Fruit fly (Drosophila melanogaster) whole organism, embryonic: ENCODE measurements around the gene CG16798.

ENCODE experiments used
- CG10654 ChIP-seq: fragments of 200-800 bp; sonication (Bioruptor generic); optimal IDR thresholded peaks from 2 replicates; lab custom pipeline; 2016; ENCODE audit warnings: missing biosample characterization, missing genetic modification characterization
- CG11085 ChIP-seq: fragments of 200-800 bp; sonication (Bioruptor generic); IDR thresholded peaks from 2 replicates; pipeline ENCODE4 v1.3.6; 2022; ENCODE audit warnings: missing biosample characterization, missing genetic modification characterization
- CG12391 ChIP-seq: fragments of 200-800 bp; sonication (Bioruptor generic); optimal IDR thresholded peaks from 3 replicates; lab custom pipeline; 2018; ENCODE audit warnings: missing biosample characterization, mild to moderate bottlenecking, missing genetic modification characterization, moderate library complexity
- CG13894 ChIP-seq: fragments of 200-800 bp; sonication (Bioruptor generic); optimal IDR thresholded peaks from 3 replicates; lab custom pipeline; 2018; ENCODE audit warnings: missing biosample characterization, mild to moderate bottlenecking, missing genetic modification characterization, moderate library complexity
- CG14710 ChIP-seq: fragments of 200-800 bp; sonication (Bioruptor generic); optimal IDR thresholded peaks from 3 replicates; lab custom pipeline; 2019; ENCODE audit warnings: missing biosample characterization, mild to moderate bottlenecking, missing genetic modification characterization, moderate library complexity
- CG4282 ChIP-seq: fragments of 200-800 bp; sonication (Bioruptor generic); optimal IDR thresholded peaks from 2 replicates; lab custom pipeline; 2016; ENCODE audit warnings: missing biosample characterization, missing genetic modification characterization
- CG4730 ChIP-seq: fragments of 200-800 bp; sonication (Bioruptor generic); IDR thresholded peaks from 2 replicates; pipeline ENCODE4 v1.3.6; 2022; ENCODE audit warnings: missing biosample characterization, missing genetic modification characterization
- Chrac-16 ChIP-seq: fragments of 200-800 bp; sonication (Bioruptor generic); optimal IDR thresholded peaks from 3 replicates; lab custom pipeline; 2016; ENCODE audit warnings: missing biosample characterization, missing genetic modification characterization
- Ets97D ChIP-seq: fragments of 200-800 bp; sonication (Bioruptor generic); optimal IDR thresholded peaks from 3 replicates; lab custom pipeline; 2016; ENCODE audit warnings: missing biosample characterization, missing genetic modification characterization
- Kr ChIP-seq: fragments of 200-800 bp; sonication (Bioruptor generic); optimal IDR thresholded peaks from 2 replicates; lab custom pipeline; 2017; ENCODE audit warnings: missing biosample characterization, mild to moderate bottlenecking, missing genetic modification characterization
- grn ChIP-seq: fragments of 200-800 bp; sonication (Bioruptor generic); optimal IDR thresholded peaks from 3 replicates; lab custom pipeline; 2017; ENCODE audit warnings: missing biosample characterization, missing genetic modification characterization
- pum ChIP-seq: fragments of 200-800 bp; sonication (Bioruptor generic); optimal IDR thresholded peaks from 2 replicates; lab custom pipeline; 2016; ENCODE audit warnings: missing biosample characterization, missing genetic modification characterization
- zf30C ChIP-seq: fragments of 200-800 bp; sonication (Bioruptor generic); optimal IDR thresholded peaks from 3 replicates; lab custom pipeline; 2018; ENCODE audit warnings: missing biosample characterization, mild to moderate bottlenecking, missing genetic modification characterization

dm6 chr2L:20328569-20328968 lies 53.6 kb downstream of the CG16798 start:
- TF ChIP-seq pum (GFP tag; lab: Kevin White, UChicago) = no peak
- TF ChIP-seq Chrac-16 = no peak
- no peak for TF ChIP-seq CG4730 (GFP tag; lab: Robert Waterston, UW)
- no peak for TF ChIP-seq CG11085
- TF ChIP-seq CG13894 (tag; lab: Kevin White, UChicago) = no peak
- no peak for TF ChIP-seq CG10654 (GFP tag; lab: Kevin White, UChicago)
- no peak for TF ChIP-seq CG12391 (tag; lab: Kevin White, UChicago)
- no peak for TF ChIP-seq grn (GFP tag; lab: Kevin White, UChicago)
- no peak for TF ChIP-seq CG14710
- TF ChIP-seq CG4282 (GFP tag; lab: Kevin White, UChicago) = no peak
- no peak for TF ChIP-seq zf30C (GFP tag; lab: Kevin White, UChicago)
- no peak for TF ChIP-seq Ets97D (GFP tag; lab: Kevin White, UChicago)
- TF ChIP-seq Kr (GFP tag; lab: Kevin White, UChicago) = no peak
